Worm (Caenorhabditis elegans): ENCODE results near the gene nduf-2.2.
A peak's percentile ranks its signal among the peaks of the same experiment; 100 is the strongest.

The nduf-2.2 gene

DNA sequence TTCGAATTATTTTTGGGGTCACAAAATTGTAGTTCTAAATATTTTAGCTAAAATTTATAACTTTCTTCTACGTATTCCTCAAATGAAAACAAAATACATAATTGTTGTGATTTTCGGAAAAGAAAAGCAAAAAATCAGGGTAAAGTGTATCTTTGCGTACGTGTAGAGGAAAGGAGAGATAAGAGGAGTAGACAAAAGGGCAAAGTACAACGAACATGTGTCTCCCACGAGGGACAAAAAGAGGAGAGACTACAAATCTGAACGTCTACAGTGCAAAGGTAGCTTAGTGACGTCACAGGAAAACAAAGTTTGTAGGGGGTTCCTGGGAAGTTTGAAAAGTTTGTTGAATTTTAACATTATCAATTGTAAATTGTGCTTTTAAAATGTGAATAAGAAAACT, 17.5 kb upstream of the nduf-2.2 start (continued):
- TF ChIP-seq ceh-82 (tag; optimal IDR thresholded peaks at IDR 0.05), result no peak
- TF ChIP-seq set-16 (GFP tag; IDR thresholded peaks at IDR 0.05), result no peak
- TF ChIP-seq fkh-10 (GFP tag; optimal IDR thresholded peaks at IDR 0.05), result no peak
- 0 out of 2 replicates have a peak, but pooled peaks have one; percentile 22 for TF ChIP-seq nhr-42 (GFP tag; IDR thresholded peaks at IDR 0.05)
- TF ChIP-seq F49E8.2 (tag; optimal IDR thresholded peaks at IDR 0.05; ENCODE audit: borderline replicate concordance), result no peak
- TF ChIP-seq cey-2 (tag; optimal IDR thresholded peaks at IDR 0.05; ENCODE audit: borderline replicate concordance, insufficient read depth), result peak; percentile 24
- TF ChIP-seq nhr-77 (tag; optimal IDR thresholded peaks at IDR 0.05), result peak; percentile 44
- TF ChIP-seq lim-7 (GFP tag; IDR thresholded peaks at IDR 0.05), result no peak
- peak; percentile 89 for TF ChIP-seq nhr-48 (tag; optimal IDR thresholded peaks at IDR 0.05)
- TF ChIP-seq mes-2 (tag; optimal IDR thresholded peaks at IDR 0.05; ENCODE audit: poor library complexity, severe bottlenecking), result peak; percentile 52
- peak; percentile 52 for TF ChIP-seq lin-13 (GFP tag; optimal IDR thresholded peaks at IDR 0.05)
- TF ChIP-seq mdl-1 (tag; optimal IDR thresholded peaks at IDR 0.05), result peak; percentile 57 to 93
- TF ChIP-seq lin-29 (GFP tag; IDR thresholded peaks at IDR 0.05), result no peak
- TF ChIP-seq dve-1 (tag; optimal IDR thresholded peaks at IDR 0.05; ENCODE audit: insufficient read depth), result peak; percentile 79

DNA sequence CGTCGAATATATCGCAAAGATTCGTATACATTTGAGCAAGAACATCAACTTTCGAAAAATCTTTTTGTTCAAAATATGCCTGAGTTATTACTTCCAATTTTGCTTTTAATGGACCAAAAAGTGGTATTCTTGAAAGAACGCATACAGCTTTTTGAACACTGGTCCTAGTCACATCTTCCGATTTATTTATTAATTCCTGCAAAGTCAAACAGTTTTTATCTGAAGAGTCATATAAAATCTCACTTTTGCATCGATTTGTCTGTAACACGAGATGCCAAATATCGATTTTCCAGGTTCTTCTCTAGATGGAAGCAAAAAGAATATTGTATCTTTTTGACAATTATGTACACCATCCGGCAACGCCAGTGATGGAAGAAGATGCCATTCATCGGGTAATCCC, 15.2 kb upstream of the nduf-2.2 start:
- TF ChIP-seq tag-97 (GFP tag; IDR thresholded peaks at IDR 0.05) (no peak), ztf-11 (tag; optimal IDR thresholded peaks at IDR 0.05) (no peak), aly-2 (tag; optimal IDR thresholded peaks at IDR 0.05) (no peak), dmd-9 (GFP tag; IDR thresholded peaks at IDR 0.05) (no peak), nhr-25 (tag; optimal IDR thresholded peaks at IDR 0.05; ENCODE audit: borderline replicate concordance, insufficient read depth) (no peak), nhr-76 (tag; optimal IDR thresholded peaks at IDR 0.05) (no peak), pqm-1 (tag; optimal IDR thresholded peaks at IDR 0.05) (no peak), nhr-102 (tag; optimal IDR thresholded peaks at IDR 0.05) (peak; percentile 4), hif-1 (tag; optimal IDR thresholded peaks at IDR 0.05) (no peak), aha-1 (tag) (peak; percentile 96), lir-3 (tag; optimal IDR thresholded peaks at IDR 0.05) (no peak)

ce11 chrIII:6450596-6450995, 14.4 kb upstream of the nduf-2.2 start, which contains the start of gene T26A5.6:
TSS of gene T26A5.6 (minus strand) at chrIII:6450696.
- TF ChIP-seq ZK546.5 (tag; optimal IDR thresholded peaks at IDR 0.05) (no peak), snpc-4 (tag; optimal IDR thresholded peaks at IDR 0.05) (no peak), spr-1 (tag; optimal IDR thresholded peaks at IDR 0.05) (no peak), nhr-42 (GFP tag; IDR thresholded peaks at IDR 0.05) (no peak), nhr-48 (tag; optimal IDR thresholded peaks at IDR 0.05) (no peak), Y48G9A.11 (GFP tag; IDR thresholded peaks at IDR 0.05) (no peak), lsy-2 (tag; optimal IDR thresholded peaks at IDR 0.05) (no peak), R02D3.7 (tag; optimal IDR thresholded peaks at IDR 0.05) (no peak), nhr-6 (tag; optimal IDR thresholded peaks at IDR 0.05) (no peak), madf-5 (GFP tag; IDR thresholded peaks at IDR 0.05) (no peak), zip-11 (GFP tag; IDR thresholded peaks at IDR 0.05) (no peak), madf-9 (GFP tag; conservative IDR thresholded peaks at IDR 0.05) (no peak), daf-12 (tag; optimal IDR thresholded peaks at IDR 0.05) (no peak), jun-1 (tag; optimal IDR thresholded peaks at IDR 0.05) (no peak), mxl-3 (GFP tag; optimal IDR thresholded peaks at IDR 0.05) (no peak)

DNA sequence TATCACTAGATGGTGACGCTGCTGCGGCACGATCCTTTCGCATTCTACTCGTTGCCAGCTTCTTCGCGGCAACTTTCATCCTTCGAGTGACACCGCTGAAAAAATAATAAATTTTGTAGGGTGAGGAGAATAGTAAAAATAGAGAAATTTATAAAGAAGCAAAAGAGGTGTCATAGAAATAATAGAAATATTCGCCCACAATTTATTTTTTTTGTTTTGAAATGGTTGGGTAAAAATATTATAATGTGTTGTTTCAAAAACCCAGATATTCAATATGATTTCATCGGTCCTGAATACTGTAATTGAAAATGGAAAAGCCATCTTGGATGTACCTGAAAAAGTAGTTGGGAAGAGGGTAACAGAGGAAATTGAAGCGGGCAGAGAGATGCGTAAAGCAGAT, 12.7 kb upstream of the nduf-2.2 start, which contains the start of gene set-1:
Gene set-1, minus strand, starts transcription at position 101 of the 400 bp plus-strand sequence.
- TF ChIP-seq F26F4.8 (GFP tag; conservative IDR thresholded peaks at IDR 0.05), result no peak
- TF ChIP-seq unc-62 (GFP tag; optimal IDR thresholded peaks at IDR 0.05 in 1 of 2), result no peak
- TF ChIP-seq unc-62 (tag; optimal IDR thresholded peaks at IDR 0.05), result no peak
- TF ChIP-seq tra-1 (GFP tag; IDR thresholded peaks at IDR 0.05), result no peak
- TF ChIP-seq F37D6.2 (tag; optimal IDR thresholded peaks at IDR 0.05), result no peak
- TF ChIP-seq daf-19 (GFP tag; conservative IDR thresholded peaks at IDR 0.05), result no peak
- TF ChIP-seq egl-43 (GFP tag; IDR thresholded peaks at IDR 0.05), result no peak
- TF ChIP-seq unc-39 (tag; optimal IDR thresholded peaks at IDR 0.05), result no peak
- no peak for TF ChIP-seq dmd-6 (GFP tag; IDR thresholded peaks at IDR 0.05)
- TF ChIP-seq zag-1 (tag; optimal IDR thresholded peaks at IDR 0.05), result no peak
- TF ChIP-seq gei-8 (GFP tag; optimal IDR thresholded peaks at IDR 0.05), result no peak
- no peak for TF ChIP-seq Y105C5A.15 (GFP tag; IDR thresholded peaks at IDR 0.05)
- no peak for TF ChIP-seq snpc-4 (tag; optimal IDR thresholded peaks at IDR 0.05)

All from whole organism, L4 larva.